Worm (Caenorhabditis elegans) whole organism, young adult: ENCODE measurements around the gene T22D1.17.

Experiments used
- B0019.2 ChIP-seq: fragments of 200-800 bp; sonication (Bioruptor generic); conservative IDR thresholded peaks from 2 replicates; pipeline ENCODE4 v1.3.6; 2022; ENCODE audit warnings: missing genetic modification reagents, missing genetic modification characterization, missing compliant biosample characterization
- B0035.1 ChIP-seq: sonication (generic microtip); optimal IDR thresholded peaks from 2 replicates; lab custom pipeline; 2016; ENCODE audit warnings: missing genetic modification characterization, mild to moderate bottlenecking, missing compliant biosample characterization, missing genotype, missing genetic modification reagents
- B0261.1 ChIP-seq: sonication (generic microtip); optimal IDR thresholded peaks from 2 replicates; lab custom pipeline; 2016; ENCODE audit warnings: mild to moderate bottlenecking, missing genetic modification characterization, moderate library complexity, missing compliant biosample characterization
- C17E4.6 ChIP-seq: fragments of 200-800 bp; sonication (Bioruptor generic); IDR thresholded peaks from 2 replicates; pipeline ENCODE4 v1.3.6; 2022; ENCODE audit warnings: missing genetic modification reagents, missing genetic modification characterization, missing compliant biosample characterization
- D2030.7 ChIP-seq: fragments of 200-800 bp; sonication (Bioruptor generic); IDR thresholded peaks from 2 replicates; pipeline ENCODE4 v1.3.6; 2022; ENCODE audit warnings: missing genetic modification reagents, missing genetic modification characterization, missing compliant biosample characterization
- F23B12.7 ChIP-seq: sonication (generic microtip); optimal IDR thresholded peaks from 2 replicates; lab custom pipeline; 2017; ENCODE audit warnings: missing genetic modification characterization, mild to moderate bottlenecking, missing compliant biosample characterization, antibody characterized with exemption, moderate library complexity; ENCODE audit not compliant: insufficient read depth
- F33H1.4 ChIP-seq: fragments of 200-800 bp; sonication (Bioruptor generic); IDR thresholded peaks from 2 replicates; pipeline ENCODE4 v1.3.6; 2022; ENCODE audit warnings: missing genetic modification reagents, missing genetic modification characterization, missing compliant biosample characterization
- F39B2.1 ChIP-seq: fragments of 200-800 bp; sonication (Bioruptor generic); IDR thresholded peaks from 2 replicates; pipeline ENCODE4 v1.3.6; 2022; ENCODE audit warnings: missing genetic modification reagents, missing genetic modification characterization, missing compliant biosample characterization
- F55B11.4 ChIP-seq: sonication (generic microtip); optimal IDR thresholded peaks from 2 replicates; lab custom pipeline; 2016; ENCODE audit warnings: missing compliant biosample characterization, missing genetic modification characterization, borderline replicate concordance; ENCODE audit not compliant: insufficient read depth
- K12H6.12 ChIP-seq: fragments of 200-800 bp; sonication (Bioruptor generic); optimal IDR thresholded peaks from 2 replicates; lab custom pipeline; 2018; ENCODE audit warnings: mild to moderate bottlenecking, missing genetic modification characterization, missing compliant biosample characterization
- T07F8.4 ChIP-seq: sonication (generic microtip); optimal IDR thresholded peaks from 2 replicates; lab custom pipeline; 2016; ENCODE audit warnings: mild to moderate bottlenecking, missing genetic modification characterization, moderate library complexity, missing compliant biosample characterization
- Y56A3A.18 ChIP-seq: fragments of 200-800 bp; sonication (Bioruptor generic); IDR thresholded peaks from 2 replicates; pipeline ENCODE4 v1.3.6; 2022; ENCODE audit warnings: missing genetic modification reagents, missing genetic modification characterization, missing compliant biosample characterization
- Y79H2A.3 ChIP-seq: fragments of 200-800 bp; sonication (Bioruptor generic); conservative IDR thresholded peaks from 2 replicates; pipeline ENCODE4 v1.3.6; 2022; ENCODE audit warnings: missing genetic modification reagents, missing genetic modification characterization, missing compliant biosample characterization
- attf-5 ChIP-seq: fragments of 200-800 bp; sonication (Bioruptor generic); optimal IDR thresholded peaks from 2 replicates; lab custom pipeline; 2018; ENCODE audit warnings: mild to moderate bottlenecking, missing genetic modification characterization, missing compliant biosample characterization
- bed-1 ChIP-seq: fragments of 200-800 bp; sonication (Bioruptor generic); IDR thresholded peaks from 2 replicates; pipeline ENCODE4 v1.3.6; 2022; ENCODE audit warnings: missing genetic modification reagents, missing genetic modification characterization, missing compliant biosample characterization
- cebp-1 ChIP-seq, 2 experiments: fragments of 200-800 bp in 1 of 2; sonication (Bioruptor generic) in 1 of 2; sonication (generic microtip) in 1 of 2; IDR thresholded peaks in 1 of 2; optimal IDR thresholded peaks in 1 of 2; 2 replicates each; pipeline versions ENCODE4 v1.3.6 to Lab custom; 2017 to 2022; ENCODE audit warnings: missing compliant biosample characterization in 2 of 2, missing genetic modification characterization in 2 of 2, mild to moderate bottlenecking in 1 of 2, missing genetic modification reagents in 1 of 2, moderate library complexity in 1 of 2
- cebp-2 ChIP-seq: fragments of 200-800 bp; sonication (Bioruptor generic); IDR thresholded peaks from 2 replicates; pipeline ENCODE4 v1.3.6; 2022; ENCODE audit warnings: missing genetic modification characterization, missing compliant biosample characterization
- ceh-100 ChIP-seq: fragments of 200-800 bp; sonication (Bioruptor generic); IDR thresholded peaks from 2 replicates; pipeline ENCODE4 v1.3.6; 2022; ENCODE audit warnings: missing genetic modification reagents, missing genetic modification characterization, missing compliant biosample characterization
- ceh-27 ChIP-seq: fragments of 200-800 bp; sonication (Bioruptor generic); optimal IDR thresholded peaks from 2 replicates; lab custom pipeline; 2018; ENCODE audit warnings: mild to moderate bottlenecking, missing genetic modification characterization, moderate library complexity, missing compliant biosample characterization
- ceh-79 ChIP-seq: sonication (generic microtip); optimal IDR thresholded peaks from 2 replicates; lab custom pipeline; 2017; ENCODE audit warnings: mild to moderate bottlenecking, missing genetic modification characterization, missing compliant biosample characterization
- die-1 ChIP-seq: sonication (generic microtip); optimal IDR thresholded peaks from 2 replicates; lab custom pipeline; 2016; ENCODE audit warnings: missing genotype, mild to moderate bottlenecking, missing genetic modification characterization, missing compliant biosample characterization
- egl-44 ChIP-seq: fragments of 200-800 bp; sonication (Bioruptor generic); IDR thresholded peaks from 2 replicates; pipeline ENCODE4 v1.3.6; 2022; ENCODE audit warnings: missing genetic modification reagents, missing genetic modification characterization, missing compliant biosample characterization
- fkh-3 ChIP-seq: sonication (generic microtip); optimal IDR thresholded peaks from 2 replicates; lab custom pipeline; 2016; ENCODE audit warnings: mild to moderate bottlenecking, missing genetic modification characterization, missing compliant biosample characterization
- hlh-26 ChIP-seq: fragments of 200-800 bp; sonication (Bioruptor generic); conservative IDR thresholded peaks from 2 replicates; pipeline ENCODE4 v1.3.6; 2022; ENCODE audit warnings: missing genetic modification reagents, missing genetic modification characterization, missing compliant biosample characterization
- hrde-1 ChIP-seq: sonication (generic microtip); optimal IDR thresholded peaks from 2 replicates; lab custom pipeline; 2016; ENCODE audit warnings: missing genetic modification characterization, mild to moderate bottlenecking, missing compliant biosample characterization, moderate library complexity, missing genotype, missing genetic modification reagents, borderline replicate concordance
- let-526 ChIP-seq: fragments of 200-800 bp; sonication (Bioruptor generic); IDR thresholded peaks from 2 replicates; pipeline ENCODE4 v1.3.6; 2022; ENCODE audit warnings: missing genetic modification reagents, missing genetic modification characterization, missing compliant biosample characterization
- lin-26 ChIP-seq: fragments of 200-800 bp; sonication (Bioruptor generic); IDR thresholded peaks from 2 replicates; pipeline ENCODE4 v1.3.6; 2022; ENCODE audit warnings: missing genetic modification reagents, missing genetic modification characterization, missing compliant biosample characterization
- madf-6 ChIP-seq: fragments of 200-800 bp; sonication (Bioruptor generic); IDR thresholded peaks from 2 replicates; pipeline ENCODE4 v1.3.6; 2022; ENCODE audit warnings: missing genetic modification reagents, missing genetic modification characterization, missing compliant biosample characterization
- mcd-1 ChIP-seq: fragments of 200-800 bp; sonication (Bioruptor generic); IDR thresholded peaks from 2 replicates; pipeline ENCODE4 v1.3.6; 2022; ENCODE audit warnings: missing genetic modification reagents, missing genetic modification characterization, missing compliant biosample characterization
- mel-28 ChIP-seq: sonication (generic microtip); optimal IDR thresholded peaks from 2 replicates; lab custom pipeline; 2016; ENCODE audit warnings: borderline replicate concordance, mild to moderate bottlenecking, missing genetic modification characterization, missing compliant biosample characterization
- nfya-2 ChIP-seq: fragments of 200-800 bp; sonication (Bioruptor generic); IDR thresholded peaks from 2 replicates; pipeline ENCODE4 v1.3.6; 2022; ENCODE audit warnings: missing genetic modification reagents, missing genetic modification characterization, missing compliant biosample characterization
- nfyb-1 ChIP-seq: fragments of 200-800 bp; sonication (Bioruptor generic); IDR thresholded peaks from 2 replicates; pipeline ENCODE4 v1.3.6; 2022; ENCODE audit warnings: missing genetic modification reagents, missing genetic modification characterization, missing compliant biosample characterization
- nhr-179 ChIP-seq: sonication (generic microtip); optimal IDR thresholded peaks from 2 replicates; lab custom pipeline; 2016; ENCODE audit warnings: mild to moderate bottlenecking, missing genetic modification characterization, missing compliant biosample characterization
- nhr-27 ChIP-seq: fragments of 200-800 bp; sonication (Bioruptor generic); optimal IDR thresholded peaks from 2 replicates; lab custom pipeline; 2018; ENCODE audit warnings: mild to moderate bottlenecking, missing genetic modification characterization, moderate library complexity, missing compliant biosample characterization
- nhr-80 ChIP-seq: sonication (generic microtip); optimal IDR thresholded peaks from 2 replicates; lab custom pipeline; 2016; ENCODE audit warnings: missing genetic modification characterization, missing compliant biosample characterization
- nhr-90 ChIP-seq: sonication (generic microtip); optimal IDR thresholded peaks from 2 replicates; lab custom pipeline; 2016; ENCODE audit warnings: missing genotype, mild to moderate bottlenecking, missing genetic modification characterization, missing compliant biosample characterization
- pha-4 ChIP-seq: fragments of 150-350 bp; sonication (generic microtip); optimal IDR thresholded peaks from 2 replicates; lab custom pipeline; 2014; ENCODE audit warnings: missing biosample characterization, missing genetic modification reagents, missing genetic modification characterization
- rcor-1 ChIP-seq: fragments of 200-800 bp; sonication (Bioruptor generic); IDR thresholded peaks from 2 replicates; pipeline ENCODE4 v1.3.6; 2022; ENCODE audit warnings: missing genetic modification reagents, missing genetic modification characterization, missing compliant biosample characterization
- repo-1 ChIP-seq: sonication (generic microtip); optimal IDR thresholded peaks from 2 replicates; lab custom pipeline; 2017; ENCODE audit warnings: mild to moderate bottlenecking, missing genetic modification characterization, missing compliant biosample characterization
- snpc-1.3 ChIP-seq: sonication (generic microtip); optimal IDR thresholded peaks from 2 replicates; lab custom pipeline; 2017; ENCODE audit warnings: missing genetic modification characterization, mild to moderate bottlenecking, missing compliant biosample characterization, antibody characterized with exemption, moderate library complexity, missing genotype, missing genetic modification reagents; ENCODE audit not compliant: insufficient read depth
- snpc-3.4 ChIP-seq: sonication (generic microtip); optimal IDR thresholded peaks from 2 replicates; lab custom pipeline; 2017; ENCODE audit warnings: missing genetic modification characterization, mild to moderate bottlenecking, missing compliant biosample characterization, antibody characterized with exemption, moderate library complexity, missing genotype, missing genetic modification reagents
- snpc-4 ChIP-seq, 5 experiments: fragments of 150-350 bp in 1 of 5; sonication (generic microtip) in 4 of 5; optimal IDR thresholded peaks; 2 replicates each; lab custom pipeline; 2014 to 2018; ENCODE audit warnings: missing genetic modification characterization in 5 of 5, missing biosample characterization in 3 of 5, antibody characterized with exemption in 2 of 5, mild to moderate bottlenecking in 2 of 5, missing compliant biosample characterization in 2 of 5, missing genotype in 2 of 5, moderate library complexity in 2 of 5, missing genetic modification reagents in 1 of 5
- somi-1 ChIP-seq: fragments of 200-800 bp; sonication (Bioruptor generic); optimal IDR thresholded peaks from 2 replicates; lab custom pipeline; 2018; ENCODE audit warnings: mild to moderate bottlenecking, missing genetic modification characterization, missing compliant biosample characterization
- tbp1 ChIP-seq: fragments of 200-800 bp; sonication (Bioruptor generic); optimal IDR thresholded peaks from 2 replicates; lab custom pipeline; 2018; ENCODE audit warnings: mild to moderate bottlenecking, missing genetic modification characterization, missing compliant biosample characterization
- unc-130 ChIP-seq: sonication (generic microtip); optimal IDR thresholded peaks from 2 replicates; lab custom pipeline; 2016; ENCODE audit warnings: missing genetic modification reagents, missing genetic modification characterization, missing compliant biosample characterization
- ztf-18 ChIP-seq: sonication (generic microtip); optimal IDR thresholded peaks from 2 replicates; lab custom pipeline; 2016; ENCODE audit warnings: missing genotype, mild to moderate bottlenecking, missing genetic modification characterization, missing compliant biosample characterization
- ztf-26 ChIP-seq: sonication (generic microtip); optimal IDR thresholded peaks from 2 replicates; lab custom pipeline; 2017; ENCODE audit warnings: missing genetic modification characterization, missing compliant biosample characterization

T22D1.17 gene

ce11 chrIV:6903575-6903974 is 2.2 kb upstream of the T22D1.17 start, which contains the start of gene T22D1.5 (continued):
- no peak for TF ChIP-seq nhr-179 (tag; lab: Kevin White, UChicago)
- no peak for TF ChIP-seq ztf-18 (tag; lab: Kevin White, UChicago)
- no peak for TF ChIP-seq hrde-1 (tag; lab: Kevin White, UChicago)
- TF ChIP-seq F39B2.1 = no peak
- no peak for TF ChIP-seq nhr-80 (tag; lab: Kevin White, UChicago)
- TF ChIP-seq somi-1 = no peak
- TF ChIP-seq ztf-26 (tag; lab: Kevin White, UChicago) = no peak
- no peak for TF ChIP-seq snpc-1.3 (tag; lab: Kevin White, UChicago)
- no peak for TF ChIP-seq attf-5 (GFP tag; lab: Kevin White, UChicago)
- no peak for TF ChIP-seq F55B11.4 (tag; lab: Kevin White, UChicago)
- TF ChIP-seq lin-26 (GFP tag; lab: Robert Waterston, UW) = no peak
- no peak for TF ChIP-seq ceh-100
- no peak for TF ChIP-seq hlh-26 (GFP tag; lab: Robert Waterston, UW)
- TF ChIP-seq nfya-2 (GFP tag; lab: Robert Waterston, UW) = no peak
- peak; percentile 61 for TF ChIP-seq snpc-4 (GFP tag; optimal IDR thresholded peaks at IDR 0.05; lab: Kevin White, UChicago)
- peak in 3 of 4 experiments; percentile 70 to 83 (median 77) for TF ChIP-seq snpc-4 (tag; optimal IDR thresholded peaks at IDR 0.05; lab: Kevin White, UChicago)
- TF ChIP-seq nhr-90 (tag; lab: Kevin White, UChicago) = no peak
- no peak for TF ChIP-seq let-526 (GFP tag; lab: Robert Waterston, UW)
- no peak for TF ChIP-seq pha-4 (tag; lab: Kevin White, UChicago)
- no peak for TF ChIP-seq egl-44 (GFP tag; lab: Robert Waterston, UW)
- TF ChIP-seq die-1 (tag; lab: Kevin White, UChicago) = no peak
- TF ChIP-seq F33H1.4 (GFP tag; lab: Robert Waterston, UW) = peak; percentile 93
- no peak for TF ChIP-seq ceh-27 (GFP tag; lab: Kevin White, UChicago)
- TF ChIP-seq snpc-3.4 (tag; lab: Kevin White, UChicago) = peak; percentile 82
- TF ChIP-seq C17E4.6 (GFP tag; lab: Robert Waterston, UW) = 0 out of 2 replicates have a peak, but pooled peaks have one; percentile 39
- TF ChIP-seq tbp1 = no peak
- no peak for TF ChIP-seq B0261.1 (tag; lab: Kevin White, UChicago)
- TF ChIP-seq F23B12.7 = no peak
- TF ChIP-seq Y79H2A.3 (GFP tag; lab: Robert Waterston, UW) = no peak
- no peak for TF ChIP-seq ceh-79
- no peak for TF ChIP-seq mel-28 (tag; lab: Kevin White, UChicago)
- TF ChIP-seq B0035.1 (tag; lab: Kevin White, UChicago) = no peak
- TF ChIP-seq madf-6 (GFP tag; lab: Robert Waterston, UW) = peak; percentile 97
- TF ChIP-seq cebp-1 (GFP tag; IDR thresholded peaks at IDR 0.05; lab: Robert Waterston, UW) = no peak
- TF ChIP-seq cebp-1 (tag; optimal IDR thresholded peaks at IDR 0.05; lab: Kevin White, UChicago) = no peak
- TF ChIP-seq Y56A3A.18 (GFP tag; lab: Robert Waterston, UW) = no peak
- TF ChIP-seq fkh-3 (tag; lab: Kevin White, UChicago) = no peak
- TF ChIP-seq rcor-1 (GFP tag; lab: Robert Waterston, UW) = no peak
- TF ChIP-seq nhr-27 = no peak
- no peak for TF ChIP-seq T07F8.4
- TF ChIP-seq mcd-1 = no peak
- no peak for TF ChIP-seq repo-1 (tag; lab: Kevin White, UChicago)
- TF ChIP-seq bed-1 (GFP tag; lab: Robert Waterston, UW) = no peak
- no peak for TF ChIP-seq cebp-2 (GFP tag; lab: Robert Waterston, UW)
- peak; percentile 86 for TF ChIP-seq D2030.7 (GFP tag; lab: Robert Waterston, UW)
- no peak for TF ChIP-seq unc-130 (GFP tag; lab: Kevin White, UChicago)
- no peak for TF ChIP-seq nfyb-1
- TF ChIP-seq B0019.2 (GFP tag; lab: Robert Waterston, UW) = no peak
- TF ChIP-seq K12H6.12 (tag; lab: Kevin White, UChicago) = no peak
